Worm (Caenorhabditis elegans): ENCODE results near the gene ule-5.

ce11 chrX:11843363-11843762 lies 39.6 kb upstream of the ule-5 start, which contains the start of gene F54F7.2:
- no peak for TF ChIP-seq pes-1 (GFP tag; IDR thresholded peaks at IDR 0.05)
- TF ChIP-seq flt-1 (GFP tag; IDR thresholded peaks at IDR 0.05): no peak
- no peak for TF ChIP-seq F13C5.2 (tag; optimal IDR thresholded peaks at IDR 0.05)
- TF ChIP-seq hnd-1 (tag; optimal IDR thresholded peaks at IDR 0.05): no peak
- no peak for TF ChIP-seq tbx-11 (GFP tag; IDR thresholded peaks at IDR 0.05)
- TF ChIP-seq ceh-36 (tag; optimal IDR thresholded peaks at IDR 0.05): no peak
- TF ChIP-seq ama-1 (optimal IDR thresholded peaks at IDR 0.05): no peak
- no peak for TF ChIP-seq ets-7 (tag; optimal IDR thresholded peaks at IDR 0.05)
- TF ChIP-seq hmg-4 (GFP tag; optimal IDR thresholded peaks at IDR 0.05): no peak
- no peak for TF ChIP-seq aly-1 (tag; optimal IDR thresholded peaks at IDR 0.05)
- no peak for TF ChIP-seq tbx-37 (GFP tag; conservative IDR thresholded peaks at IDR 0.05)
- TF ChIP-seq scrt-1 (GFP tag; IDR thresholded peaks at IDR 0.05): no peak
- no peak for TF ChIP-seq sea-1 (GFP tag; conservative IDR thresholded peaks at IDR 0.05)
- no peak for TF ChIP-seq hmbx-1 (tag; optimal IDR thresholded peaks at IDR 0.05)
